Worm (Caenorhabditis elegans): ENCODE measurements around the gene H12D21.10.

DNA sequence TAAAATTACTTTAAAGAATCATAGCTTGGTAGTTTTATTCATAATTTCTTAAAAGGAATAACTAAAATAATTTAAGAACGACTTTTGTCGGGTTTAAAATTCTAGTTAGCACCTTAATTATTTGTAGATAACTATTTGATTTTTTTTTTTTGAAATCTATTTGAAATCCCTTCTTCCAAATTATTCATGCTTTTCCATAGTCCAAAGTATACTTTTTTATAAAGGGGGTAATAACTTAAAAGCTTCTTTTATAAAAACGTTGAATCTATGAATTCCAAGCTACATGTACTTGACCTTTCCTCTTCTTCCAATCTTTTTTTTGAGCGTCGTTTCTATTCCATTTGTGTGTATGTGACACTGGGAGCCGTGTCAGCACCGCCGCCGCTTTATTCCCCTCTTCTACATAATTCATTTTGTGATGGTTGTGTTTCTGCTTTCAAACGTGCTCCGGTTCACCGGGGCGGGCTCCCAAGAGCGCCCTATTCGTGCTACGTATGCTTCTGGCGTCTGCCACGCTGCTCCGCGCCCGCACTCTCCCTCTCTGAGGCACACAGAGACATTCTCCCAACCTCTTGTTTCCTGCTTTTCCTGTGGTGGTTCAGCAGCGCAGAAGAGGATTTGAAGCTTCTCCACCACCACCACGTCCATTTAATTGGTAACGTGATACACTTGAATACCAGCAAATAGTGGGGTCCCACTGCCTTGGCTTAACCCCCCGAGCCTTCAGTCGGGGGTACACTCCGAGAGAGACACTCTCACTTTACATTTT lies 34.0 kb downstream of the H12D21.10 start:
- TF ChIP-seq nhr-76 (tag; optimal IDR thresholded peaks at IDR 0.05), result no peak
- no peak for TF ChIP-seq fos-1 (tag; optimal IDR thresholded peaks at IDR 0.05)
- TF ChIP-seq nhr-12 (tag; optimal IDR thresholded peaks at IDR 0.05), result no peak

Measured in whole organism, L3 larva.